Fruit fly (Drosophila melanogaster) Kc167 (cell line): ENCODE results near the gene CG6999.

Source experiments
- Myc ChIP-seq: fragments of >200 bp; optimal IDR thresholded peaks from 2 replicates; lab custom pipeline; 2017; ENCODE audit warnings: missing external identifiers
- Sin3A ChIP-seq: fragments of >200 bp; optimal IDR thresholded peaks from 2 replicates; lab custom pipeline; 2018; ENCODE audit warnings: missing external identifiers
- h ChIP-seq: fragments of >200 bp; optimal IDR thresholded peaks from 3 replicates; lab custom pipeline; 2018; ENCODE audit warnings: missing external identifiers
- insv ChIP-seq: fragments of >200 bp; optimal IDR thresholded peaks from 3 replicates; lab custom pipeline; 2018; ENCODE audit warnings: missing external identifiers
- psq ChIP-seq: fragments of >200 bp; optimal IDR thresholded peaks from 2 replicates; lab custom pipeline; 2017; ENCODE audit warnings: missing external identifiers
- ttk ChIP-seq: sonication (Bioruptor generic); optimal IDR thresholded peaks from 2 replicates; lab custom pipeline; 2017; ENCODE audit warnings: missing external identifiers

CG6999 gene

DNA sequence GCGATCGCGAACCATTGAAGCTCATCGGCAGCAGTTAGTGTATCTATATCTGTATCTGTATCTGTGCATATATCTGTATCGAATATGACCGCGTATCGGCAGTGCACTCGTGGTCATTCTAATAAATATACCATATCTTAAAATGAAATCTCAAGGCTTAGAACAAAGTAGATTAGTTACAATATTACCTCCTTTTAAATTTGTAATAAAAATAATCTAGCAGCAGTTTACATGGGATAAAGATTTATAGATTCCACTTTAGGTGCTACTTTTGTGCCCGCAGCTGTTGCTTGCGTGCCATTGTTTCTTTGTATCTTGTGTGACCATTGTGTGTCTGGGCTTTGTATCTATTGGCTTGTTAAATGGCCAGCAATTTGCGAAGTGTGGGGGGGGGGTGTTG, 28.1 kb upstream of the CG6999 start:
- TF ChIP-seq insv = no peak
- TF ChIP-seq Myc (lab: Kevin White, UChicago) = no peak
- TF ChIP-seq Sin3A = no peak
- no peak for TF ChIP-seq ttk (lab: Kevin White, UChicago)
- no peak for TF ChIP-seq psq
- TF ChIP-seq h (lab: Kevin White, UChicago) = no peak

dm6 chrX:9061299-9061698, 26.9 kb upstream of the CG6999 start:
- TF ChIP-seq psq (no peak), ttk (lab: Kevin White, UChicago) (no peak), h (lab: Kevin White, UChicago) (no peak), Sin3A (no peak), Myc (lab: Kevin White, UChicago) (no peak), insv (no peak)

- TF ChIP-seq Sin3A (no peak), insv (no peak), ttk (lab: Kevin White, UChicago) (no peak), h (lab: Kevin White, UChicago) (no peak), Myc (lab: Kevin White, UChicago) (no peak), psq (no peak)
Measured at dm6 chrX:9062665-9063064, 25.5 kb upstream of the CG6999 start.

DNA sequence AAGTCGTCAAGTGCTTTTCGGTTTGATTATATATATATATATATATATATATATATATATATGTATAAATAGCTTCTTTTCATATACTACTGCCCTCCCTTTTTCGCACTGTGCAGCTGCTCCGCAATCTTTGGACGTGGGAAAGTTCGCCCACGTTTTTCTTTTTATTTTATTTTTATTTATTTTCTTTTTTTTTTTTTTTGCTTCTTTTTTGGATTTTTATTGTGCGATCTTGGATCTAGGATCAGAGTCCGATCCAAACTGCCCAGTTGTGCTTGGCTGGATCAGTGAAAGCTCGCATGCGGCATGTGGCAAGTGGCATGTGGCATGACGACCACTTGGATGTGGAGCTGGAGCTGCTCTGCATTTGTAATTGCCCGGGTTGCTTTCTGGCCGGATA, 24.7 kb upstream of the CG6999 start:
- TF ChIP-seq h (lab: Kevin White, UChicago) (no peak), Myc (lab: Kevin White, UChicago) (no peak), Sin3A (no peak), psq (no peak), insv (no peak), ttk (lab: Kevin White, UChicago) (no peak)

- no peak for TF ChIP-seq ttk (lab: Kevin White, UChicago)
- no peak for TF ChIP-seq Sin3A
- TF ChIP-seq Myc (lab: Kevin White, UChicago) = no peak
- no peak for TF ChIP-seq psq
- TF ChIP-seq insv = no peak
- TF ChIP-seq h (lab: Kevin White, UChicago) = no peak
Measured at dm6 chrX:9064029-9064428, 24.1 kb upstream of the CG6999 start.

DNA sequence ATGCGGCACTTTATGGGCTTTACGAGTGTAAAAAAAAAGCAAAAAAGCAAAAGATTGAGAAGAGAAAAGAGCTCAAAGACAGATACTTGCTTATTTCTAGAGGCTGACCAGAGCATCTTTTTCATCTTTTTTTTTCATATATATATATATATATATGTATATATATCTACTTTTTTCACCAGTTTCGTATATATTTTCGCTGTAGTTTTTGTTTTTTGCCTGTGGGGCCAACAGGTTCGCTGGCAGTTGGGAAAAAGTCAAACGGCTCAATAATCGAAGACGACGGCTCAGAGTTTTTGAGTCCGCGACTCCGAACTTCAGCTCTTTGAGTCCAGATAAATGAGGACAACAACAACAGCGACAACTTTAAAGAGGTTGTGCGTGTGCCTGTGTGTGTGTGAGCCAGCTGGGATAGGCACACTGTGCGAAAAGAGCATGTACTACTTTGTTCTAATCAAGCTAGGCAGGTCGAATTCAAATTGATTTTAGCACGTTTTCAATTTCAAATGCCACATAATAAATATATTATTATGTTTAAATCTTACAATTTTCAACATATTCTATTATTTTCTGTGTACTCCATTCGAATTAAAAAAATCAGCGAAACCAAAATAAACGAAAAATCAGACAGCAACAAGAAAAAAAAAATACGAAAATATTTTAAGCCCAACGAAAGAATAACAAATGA, 21.2 kb upstream of the CG6999 start:
- no peak for TF ChIP-seq insv
- no peak for TF ChIP-seq psq
- TF ChIP-seq Sin3A = no peak
- no peak for TF ChIP-seq h (lab: Kevin White, UChicago)
- no peak for TF ChIP-seq ttk (lab: Kevin White, UChicago)
- TF ChIP-seq Myc (lab: Kevin White, UChicago) = no peak

DNA sequence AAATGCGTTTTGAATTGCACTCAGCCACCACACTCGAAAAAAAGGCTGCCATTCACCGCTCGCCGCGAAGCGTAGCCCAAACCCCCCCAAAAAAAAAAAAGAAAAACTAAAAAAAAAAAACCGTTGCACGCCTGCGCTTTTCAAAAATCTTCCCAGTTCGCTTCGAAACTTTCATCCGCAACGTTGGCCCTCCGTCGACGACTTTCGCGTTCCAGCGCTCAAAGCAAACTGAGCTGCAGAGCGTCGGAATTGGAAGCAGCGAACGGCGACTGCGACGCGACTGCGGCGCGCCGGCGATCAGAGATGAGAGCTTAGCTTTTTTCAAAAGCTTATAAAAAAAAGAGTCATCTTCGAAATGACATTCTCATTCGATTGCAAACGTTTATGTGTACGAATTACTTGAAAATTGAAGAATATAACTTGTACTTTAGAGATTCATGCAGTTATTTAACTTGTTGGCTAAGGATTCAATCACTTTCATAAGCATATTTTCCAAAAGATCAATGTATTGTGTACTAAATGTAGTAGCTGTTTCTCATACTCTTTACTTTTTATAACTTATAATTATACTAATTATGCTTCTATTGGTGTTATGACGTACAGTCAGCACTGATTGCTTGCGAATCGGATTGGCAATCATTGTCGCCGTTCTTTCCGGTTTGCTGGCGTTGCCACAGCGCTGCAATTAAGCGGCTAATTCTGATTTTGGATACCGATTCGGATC, 20.3 kb upstream of the CG6999 start, which contains the start of gene CG15365:
Gene CG15365 (minus strand): TSS at position 230 of the 724 bp plus-strand sequence.
- TF ChIP-seq ttk (lab: Kevin White, UChicago) = no peak
- TF ChIP-seq Myc (lab: Kevin White, UChicago) = no peak
- no peak for TF ChIP-seq Sin3A
- no peak for TF ChIP-seq psq
- TF ChIP-seq h (lab: Kevin White, UChicago) = no peak
- no peak for TF ChIP-seq insv

DNA sequence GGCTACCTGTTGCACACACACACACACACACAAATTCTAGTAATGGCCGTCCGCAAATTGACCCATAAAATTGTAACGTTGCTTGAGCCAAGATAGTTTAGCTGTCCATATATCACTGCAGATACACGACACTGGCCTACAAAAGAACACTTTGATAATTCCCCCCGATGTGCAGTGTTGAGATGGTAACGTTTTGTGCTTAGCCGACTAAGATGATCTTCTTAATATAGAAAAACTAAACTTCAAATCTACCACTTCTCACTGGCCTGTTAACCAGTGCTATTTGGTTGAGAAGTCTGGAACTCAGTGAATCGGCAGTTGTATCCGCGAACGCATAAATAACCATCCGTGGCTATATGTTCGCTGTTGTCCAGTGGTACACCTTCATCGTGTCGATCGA, 19.3 kb upstream of the CG6999 start:
- no peak for TF ChIP-seq h (lab: Kevin White, UChicago)
- no peak for TF ChIP-seq Sin3A
- no peak for TF ChIP-seq psq
- no peak for TF ChIP-seq Myc (lab: Kevin White, UChicago)
- no peak for TF ChIP-seq ttk (lab: Kevin White, UChicago)
- no peak for TF ChIP-seq insv

- no peak for TF ChIP-seq Sin3A
- TF ChIP-seq h (lab: Kevin White, UChicago) = no peak
- TF ChIP-seq Myc (lab: Kevin White, UChicago) = no peak
- TF ChIP-seq insv = no peak
- no peak for TF ChIP-seq psq
- TF ChIP-seq ttk (lab: Kevin White, UChicago) = no peak
Measured at dm6 chrX:9071308-9071707, 16.9 kb upstream of the CG6999 start, which contains the start of gene CG10970. Gene CG10970 (minus strand): TSS chrX:9071408.

dm6 chrX:9074040-9074439, 14.1 kb upstream of the CG6999 start:
- TF ChIP-seq Myc (lab: Kevin White, UChicago) = no peak
- TF ChIP-seq ttk (lab: Kevin White, UChicago) = no peak
- no peak for TF ChIP-seq h (lab: Kevin White, UChicago)
- no peak for TF ChIP-seq Sin3A
- TF ChIP-seq psq = no peak
- no peak for TF ChIP-seq insv

- no peak for TF ChIP-seq psq
- TF ChIP-seq ttk (lab: Kevin White, UChicago) = no peak
- no peak for TF ChIP-seq Sin3A
- no peak for TF ChIP-seq insv
Measured at dm6 chrX:9075641-9076324, 12.4 kb upstream of the CG6999 start.

DNA sequence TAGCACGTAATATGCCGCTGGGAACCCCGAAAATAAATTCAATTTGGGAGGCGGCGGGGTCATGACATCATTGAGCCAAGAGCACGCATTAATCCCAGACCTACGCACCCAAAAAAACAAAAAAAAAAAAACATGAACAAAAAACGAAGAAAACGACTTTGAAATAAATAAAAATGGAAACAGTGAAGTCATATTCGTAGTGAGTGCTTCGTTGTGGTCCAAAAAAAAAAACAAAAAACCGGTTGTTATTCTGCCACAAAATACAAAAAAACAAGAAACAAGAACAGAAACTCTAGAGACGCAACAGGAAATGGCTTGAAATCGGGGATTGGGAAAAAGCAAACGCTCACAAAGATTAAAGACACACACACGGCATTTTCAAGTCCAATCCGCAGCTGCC, 10.6 kb upstream of the CG6999 start:
- TF ChIP-seq Sin3A (no peak), h (lab: Kevin White, UChicago) (no peak), psq (no peak), ttk (lab: Kevin White, UChicago) (no peak), insv (no peak), Myc (lab: Kevin White, UChicago) (no peak)
